Worm (Caenorhabditis elegans) whole organism, young adult: ENCODE data around the gene fbxb-112.

Source experiments
- B0019.2 ChIP-seq: fragments of 200-800 bp; sonication (Bioruptor generic); conservative IDR thresholded peaks from 2 replicates; pipeline ENCODE4 v1.3.6; 2022; ENCODE audit warnings: missing genetic modification reagents, missing genetic modification characterization, missing compliant biosample characterization
- B0261.1 ChIP-seq: sonication (generic microtip); optimal IDR thresholded peaks from 2 replicates; lab custom pipeline; 2016; ENCODE audit warnings: mild to moderate bottlenecking, missing genetic modification characterization, moderate library complexity, missing compliant biosample characterization
- F49E8.2 ChIP-seq: sonication (generic microtip); optimal IDR thresholded peaks from 3 replicates; lab custom pipeline; 2017; ENCODE audit warnings: missing genetic modification characterization, mild to moderate bottlenecking, missing compliant biosample characterization, antibody characterized with exemption, moderate library complexity; ENCODE audit not compliant: insufficient read depth
- K11D2.4 ChIP-seq: fragments of 200-800 bp; sonication (Bioruptor generic); IDR thresholded peaks from 2 replicates; pipeline ENCODE4 v1.3.6; 2022; ENCODE audit warnings: missing genetic modification reagents, missing genetic modification characterization, missing compliant biosample characterization
- K12H6.12 ChIP-seq: fragments of 200-800 bp; sonication (Bioruptor generic); optimal IDR thresholded peaks from 2 replicates; lab custom pipeline; 2018; ENCODE audit warnings: mild to moderate bottlenecking, missing genetic modification characterization, missing compliant biosample characterization
- Y56A3A.18 ChIP-seq: fragments of 200-800 bp; sonication (Bioruptor generic); IDR thresholded peaks from 2 replicates; pipeline ENCODE4 v1.3.6; 2022; ENCODE audit warnings: missing genetic modification reagents, missing genetic modification characterization, missing compliant biosample characterization
- Y79H2A.3 ChIP-seq: fragments of 200-800 bp; sonication (Bioruptor generic); conservative IDR thresholded peaks from 2 replicates; pipeline ENCODE4 v1.3.6; 2022; ENCODE audit warnings: missing genetic modification reagents, missing genetic modification characterization, missing compliant biosample characterization
- ZK185.1 ChIP-seq: sonication (generic microtip); optimal IDR thresholded peaks from 2 replicates; lab custom pipeline; 2016; ENCODE audit warnings: mild to moderate bottlenecking, missing genetic modification characterization, missing compliant biosample characterization; ENCODE audit not compliant: poor library complexity, severe bottlenecking
- akir-1 ChIP-seq: fragments of 200-800 bp; sonication (Bioruptor generic); optimal IDR thresholded peaks from 2 replicates; lab custom pipeline; 2018; ENCODE audit warnings: mild to moderate bottlenecking, missing genetic modification characterization, moderate library complexity, missing compliant biosample characterization
- aptf-2 ChIP-seq: fragments of 200-800 bp; sonication (Bioruptor generic); conservative IDR thresholded peaks from 2 replicates; pipeline ENCODE4 v1.3.6; 2022; ENCODE audit warnings: missing genetic modification reagents, missing genetic modification characterization, missing compliant biosample characterization
- atf-7 ChIP-seq: sonication (generic microtip); optimal IDR thresholded peaks from 2 replicates; lab custom pipeline; 2017; ENCODE audit warnings: mild to moderate bottlenecking, missing genetic modification characterization, missing compliant biosample characterization
- athp-1 ChIP-seq: sonication (generic microtip); optimal IDR thresholded peaks from 2 replicates; lab custom pipeline; 2017; ENCODE audit warnings: mild to moderate bottlenecking, missing genetic modification characterization, missing compliant biosample characterization
- attf-5 ChIP-seq: fragments of 200-800 bp; sonication (Bioruptor generic); optimal IDR thresholded peaks from 2 replicates; lab custom pipeline; 2018; ENCODE audit warnings: mild to moderate bottlenecking, missing genetic modification characterization, missing compliant biosample characterization
- attf-6 ChIP-seq: fragments of 200-800 bp; sonication (Bioruptor generic); IDR thresholded peaks from 2 replicates; pipeline ENCODE4 v1.3.6; 2022; ENCODE audit warnings: missing genetic modification reagents, missing genetic modification characterization, missing compliant biosample characterization
- bed-1 ChIP-seq: fragments of 200-800 bp; sonication (Bioruptor generic); IDR thresholded peaks from 2 replicates; pipeline ENCODE4 v1.3.6; 2022; ENCODE audit warnings: missing genetic modification reagents, missing genetic modification characterization, missing compliant biosample characterization
- cebp-2 ChIP-seq: fragments of 200-800 bp; sonication (Bioruptor generic); IDR thresholded peaks from 2 replicates; pipeline ENCODE4 v1.3.6; 2022; ENCODE audit warnings: missing genetic modification characterization, missing compliant biosample characterization
- ceh-100 ChIP-seq: fragments of 200-800 bp; sonication (Bioruptor generic); IDR thresholded peaks from 2 replicates; pipeline ENCODE4 v1.3.6; 2022; ENCODE audit warnings: missing genetic modification reagents, missing genetic modification characterization, missing compliant biosample characterization
- ceh-27 ChIP-seq: fragments of 200-800 bp; sonication (Bioruptor generic); optimal IDR thresholded peaks from 2 replicates; lab custom pipeline; 2018; ENCODE audit warnings: mild to moderate bottlenecking, missing genetic modification characterization, moderate library complexity, missing compliant biosample characterization
- ceh-40 ChIP-seq: fragments of 200-800 bp; sonication (Bioruptor generic); IDR thresholded peaks from 2 replicates; pipeline ENCODE4 v1.3.6; 2022; ENCODE audit warnings: missing genetic modification characterization, missing compliant biosample characterization
- ceh-58 ChIP-seq: fragments of 200-800 bp; sonication (Bioruptor generic); IDR thresholded peaks from 2 replicates; pipeline ENCODE4 v1.3.6; 2022; ENCODE audit warnings: missing genetic modification characterization, missing compliant biosample characterization
- dpl-1 ChIP-seq: fragments of 150-350 bp; optimal IDR thresholded peaks from 2 replicates; lab custom pipeline; 2014; ENCODE audit warnings: missing biosample characterization, missing genetic modification reagents, missing genetic modification characterization
- ekl-4 ChIP-seq: fragments of 200-800 bp; sonication (Bioruptor generic); IDR thresholded peaks from 2 replicates; pipeline ENCODE4 v1.3.6; 2022; ENCODE audit warnings: missing genetic modification reagents, missing genetic modification characterization, missing compliant biosample characterization
- fkh-3 ChIP-seq: sonication (generic microtip); optimal IDR thresholded peaks from 2 replicates; lab custom pipeline; 2016; ENCODE audit warnings: mild to moderate bottlenecking, missing genetic modification characterization, missing compliant biosample characterization
- gei-17 ChIP-seq: fragments of 200-800 bp; sonication (Bioruptor generic); optimal IDR thresholded peaks from 2 replicates; lab custom pipeline; 2018; ENCODE audit warnings: mild to moderate bottlenecking, missing genetic modification characterization, missing compliant biosample characterization
- him-1 ChIP-seq: sonication (generic microtip); optimal IDR thresholded peaks from 2 replicates; lab custom pipeline; 2016; ENCODE audit warnings: missing genotype, missing genetic modification reagents, missing genetic modification characterization, missing compliant biosample characterization
- hlh-12 ChIP-seq: sonication (generic microtip); optimal IDR thresholded peaks from 2 replicates; lab custom pipeline; 2016; ENCODE audit warnings: missing genetic modification characterization, missing compliant biosample characterization
- lag-1 ChIP-seq: fragments of 200-800 bp; sonication (Bioruptor generic); IDR thresholded peaks from 2 replicates; pipeline ENCODE4 v1.3.6; 2022; ENCODE audit warnings: missing genetic modification reagents, missing genetic modification characterization, missing compliant biosample characterization
- let-526 ChIP-seq: fragments of 200-800 bp; sonication (Bioruptor generic); IDR thresholded peaks from 2 replicates; pipeline ENCODE4 v1.3.6; 2022; ENCODE audit warnings: missing genetic modification reagents, missing genetic modification characterization, missing compliant biosample characterization
- lin-26 ChIP-seq: fragments of 200-800 bp; sonication (Bioruptor generic); IDR thresholded peaks from 2 replicates; pipeline ENCODE4 v1.3.6; 2022; ENCODE audit warnings: missing genetic modification reagents, missing genetic modification characterization, missing compliant biosample characterization
- lsl-1 ChIP-seq: fragments of 200-800 bp; sonication (Bioruptor generic); optimal IDR thresholded peaks from 2 replicates; lab custom pipeline; 2018; ENCODE audit warnings: mild to moderate bottlenecking, missing genetic modification characterization, moderate library complexity, missing compliant biosample characterization
- madf-3 ChIP-seq: fragments of 200-800 bp; sonication (Bioruptor generic); IDR thresholded peaks from 2 replicates; pipeline ENCODE4 v1.3.6; 2022; ENCODE audit warnings: missing genetic modification reagents, missing genetic modification characterization, missing compliant biosample characterization
- madf-6 ChIP-seq: fragments of 200-800 bp; sonication (Bioruptor generic); IDR thresholded peaks from 2 replicates; pipeline ENCODE4 v1.3.6; 2022; ENCODE audit warnings: missing genetic modification reagents, missing genetic modification characterization, missing compliant biosample characterization
- madf-8 ChIP-seq: fragments of 200-800 bp; sonication (Bioruptor generic); conservative IDR thresholded peaks from 2 replicates; pipeline ENCODE4 v1.3.6; 2022; ENCODE audit warnings: missing genetic modification reagents, missing genetic modification characterization, missing compliant biosample characterization
- nfya-1 ChIP-seq: sonication (generic microtip); optimal IDR thresholded peaks from 2 replicates; lab custom pipeline; 2017; ENCODE audit warnings: antibody characterized with exemption, missing compliant biosample characterization, missing genetic modification characterization, borderline replicate concordance; ENCODE audit not compliant: insufficient read depth
- nhr-179 ChIP-seq: sonication (generic microtip); optimal IDR thresholded peaks from 2 replicates; lab custom pipeline; 2016; ENCODE audit warnings: mild to moderate bottlenecking, missing genetic modification characterization, missing compliant biosample characterization
- nhr-90 ChIP-seq: sonication (generic microtip); optimal IDR thresholded peaks from 2 replicates; lab custom pipeline; 2016; ENCODE audit warnings: missing genotype, mild to moderate bottlenecking, missing genetic modification characterization, missing compliant biosample characterization
- rec-8 ChIP-seq, 2 experiments: sonication (generic microtip); optimal IDR thresholded peaks; 2 replicates each; lab custom pipeline; 2016; ENCODE audit warnings: mild to moderate bottlenecking in 2 of 2, missing genetic modification characterization in 2 of 2, missing genetic modification reagents in 2 of 2, missing genotype in 2 of 2, missing biosample characterization in 1 of 2, missing compliant biosample characterization in 1 of 2, moderate library complexity in 1 of 2
- repo-1 ChIP-seq: sonication (generic microtip); optimal IDR thresholded peaks from 2 replicates; lab custom pipeline; 2017; ENCODE audit warnings: mild to moderate bottlenecking, missing genetic modification characterization, missing compliant biosample characterization
- sea-2 ChIP-seq: fragments of 200-800 bp; sonication (Bioruptor generic); IDR thresholded peaks from 2 replicates; pipeline ENCODE4 v1.3.6; 2022; ENCODE audit warnings: missing genetic modification characterization, missing compliant biosample characterization
- snpc-1.3 ChIP-seq: sonication (generic microtip); optimal IDR thresholded peaks from 2 replicates; lab custom pipeline; 2017; ENCODE audit warnings: missing genetic modification characterization, mild to moderate bottlenecking, missing compliant biosample characterization, antibody characterized with exemption, moderate library complexity, missing genotype, missing genetic modification reagents; ENCODE audit not compliant: insufficient read depth
- somi-1 ChIP-seq: fragments of 200-800 bp; sonication (Bioruptor generic); optimal IDR thresholded peaks from 2 replicates; lab custom pipeline; 2018; ENCODE audit warnings: mild to moderate bottlenecking, missing genetic modification characterization, missing compliant biosample characterization
- sptf-2 ChIP-seq: fragments of 200-800 bp; sonication (Bioruptor generic); optimal IDR thresholded peaks from 2 replicates; lab custom pipeline; 2018; ENCODE audit warnings: mild to moderate bottlenecking, missing genetic modification characterization, missing compliant biosample characterization
- tbx-9 ChIP-seq: sonication (generic microtip); optimal IDR thresholded peaks from 2 replicates; lab custom pipeline; 2016; ENCODE audit warnings: borderline replicate concordance, missing genetic modification characterization, inconsistent platforms, missing compliant biosample characterization
- tlf-1 ChIP-seq: fragments of 200-800 bp; sonication (Bioruptor generic); optimal IDR thresholded peaks from 2 replicates; lab custom pipeline; 2018; ENCODE audit warnings: mild to moderate bottlenecking, missing genetic modification characterization, missing compliant biosample characterization
- unc-130 ChIP-seq: sonication (generic microtip); optimal IDR thresholded peaks from 2 replicates; lab custom pipeline; 2016; ENCODE audit warnings: missing genetic modification reagents, missing genetic modification characterization, missing compliant biosample characterization
- xnd-1 ChIP-seq: sonication (generic microtip); optimal IDR thresholded peaks from 2 replicates; lab custom pipeline; 2016; ENCODE audit warnings: missing genotype, missing genetic modification reagents, missing genetic modification characterization, missing compliant biosample characterization
- zfh-2 ChIP-seq: fragments of 200-800 bp; sonication (Bioruptor generic); conservative IDR thresholded peaks from 2 replicates; pipeline ENCODE4 v1.3.6; 2022; ENCODE audit warnings: missing genetic modification reagents, missing genetic modification characterization, missing compliant biosample characterization
- ztf-26 ChIP-seq: sonication (generic microtip); optimal IDR thresholded peaks from 2 replicates; lab custom pipeline; 2017; ENCODE audit warnings: missing genetic modification characterization, missing compliant biosample characterization
- ztf-3 ChIP-seq: fragments of 200-800 bp; sonication (Bioruptor generic); optimal IDR thresholded peaks from 2 replicates; lab custom pipeline; 2018; ENCODE audit warnings: mild to moderate bottlenecking, missing genetic modification characterization, missing compliant biosample characterization

The fbxb-112 gene

DNA sequence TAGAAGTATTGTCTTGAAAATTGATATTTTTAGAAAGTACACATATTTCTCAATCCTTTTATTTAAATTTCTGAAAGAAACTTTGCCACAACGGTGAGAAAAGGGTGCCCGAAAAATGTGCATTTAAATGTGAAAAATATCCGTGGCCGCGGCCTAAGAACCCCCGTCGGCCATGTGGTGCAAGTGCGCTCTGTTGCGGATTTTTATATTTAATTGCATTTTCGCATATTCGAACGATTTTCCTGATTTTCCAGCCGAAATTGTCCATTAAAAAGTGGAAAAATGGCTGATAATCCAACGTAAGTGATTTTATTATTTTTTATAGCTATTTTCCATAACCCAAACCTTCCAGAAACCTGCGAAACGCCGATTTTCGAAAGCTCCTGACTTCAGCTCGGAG lies 8.7 kb upstream of the fbxb-112 start, which contains the start of gene smu-2 (continued):
- TF ChIP-seq nfya-1 (tag; lab: Kevin White, UChicago) (no peak), ceh-58 (GFP tag; lab: Robert Waterston, UW) (no peak), snpc-1.3 (no peak), tbx-9 (tag; lab: Kevin White, UChicago) (no peak), hlh-12 (tag; lab: Kevin White, UChicago) (no peak), F49E8.2 (tag; lab: Kevin White, UChicago) (peak; percentile 1), dpl-1 (GFP tag; lab: Kevin White, UChicago) (no peak), sptf-2 (GFP tag; lab: Kevin White, UChicago) (no peak), xnd-1 (no peak), ceh-27 (GFP tag; lab: Kevin White, UChicago) (peak; percentile 72), let-526 (GFP tag; lab: Robert Waterston, UW) (0 out of 2 replicates have a peak, but pooled peaks have one; percentile 42), repo-1 (no peak), lin-26 (GFP tag; lab: Robert Waterston, UW) (0 out of 2 replicates have a peak, but pooled peaks have one; percentile 34), K11D2.4 (no peak), lsl-1 (GFP tag; lab: Kevin White, UChicago) (peak; percentile 50), rec-8 (tag; optimal IDR thresholded peaks at IDR 0.05; lab: Kevin White, UChicago) (peak; percentile 14 to 34), atf-7 (no peak), fkh-3 (no peak), ekl-4 (GFP tag; lab: Robert Waterston, UW) (no peak), sea-2 (GFP tag; lab: Robert Waterston, UW) (no peak), zfh-2 (GFP tag; lab: Robert Waterston, UW) (no peak), cebp-2 (GFP tag; lab: Robert Waterston, UW) (no peak), B0019.2 (GFP tag; lab: Robert Waterston, UW) (no peak), attf-5 (GFP tag; lab: Kevin White, UChicago) (peak; percentile 80), nhr-90 (tag; lab: Kevin White, UChicago) (no peak), akir-1 (no peak), somi-1 (no peak), madf-8 (peak; percentile 39), nhr-179 (tag; lab: Kevin White, UChicago) (no peak), him-1 (tag; lab: Kevin White, UChicago) (peak; percentile 51), K12H6.12 (tag; lab: Kevin White, UChicago) (peak; percentile 35), madf-3 (no peak), ceh-40 (no peak), lag-1 (GFP tag; lab: Robert Waterston, UW) (no peak), ceh-100 (GFP tag; lab: Robert Waterston, UW) (no peak), ZK185.1 (tag; lab: Kevin White, UChicago) (no peak), attf-6 (GFP tag; lab: Robert Waterston, UW) (no peak), ztf-26 (tag; lab: Kevin White, UChicago) (no peak), aptf-2 (GFP tag; lab: Robert Waterston, UW) (peak; percentile 66; the same call in 1 of the 2 replicates), tlf-1 (GFP tag; lab: Kevin White, UChicago) (no peak), athp-1 (tag; lab: Kevin White, UChicago) (peak; percentile 70), unc-130 (no peak), madf-6 (GFP tag; lab: Robert Waterston, UW) (peak; percentile 56), gei-17 (GFP tag; lab: Kevin White, UChicago) (no peak), bed-1 (GFP tag; lab: Robert Waterston, UW) (no peak), Y56A3A.18 (GFP tag; lab: Robert Waterston, UW) (no peak), ztf-3 (GFP tag; lab: Kevin White, UChicago) (no peak), B0261.1 (peak; percentile 1), Y79H2A.3 (GFP tag; lab: Robert Waterston, UW) (no peak)
